Worm (Caenorhabditis elegans): ENCODE measurements around the gene K01A12.4.
A peak's percentile ranks its signal among the peaks of the same experiment; 100 is the strongest.

Gene K01A12.4

DNA sequence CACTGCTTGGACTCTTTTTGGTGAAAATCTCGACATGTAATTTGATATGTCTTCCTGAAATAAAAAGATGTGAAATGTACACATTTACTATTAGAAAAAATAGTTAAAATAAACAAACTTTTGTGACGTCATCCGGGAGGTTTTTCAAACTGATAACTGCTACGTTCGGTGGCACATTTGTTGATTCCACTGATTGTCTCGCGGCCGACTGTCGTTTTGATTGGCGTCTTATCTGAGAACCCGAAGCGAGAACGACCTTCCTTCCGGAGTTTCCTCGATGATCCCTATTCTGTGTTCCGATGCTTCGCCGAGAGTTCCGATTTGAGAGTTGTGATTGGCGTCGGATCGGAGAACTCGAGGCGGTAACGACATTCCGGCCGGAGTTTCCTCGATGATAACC is 6.5 kb upstream of the K01A12.4 start:
- TF ChIP-seq elt-2 (tag; optimal IDR thresholded peaks at IDR 0.05) = peak; percentile 29
- no peak for TF ChIP-seq nhr-19 (GFP tag; conservative IDR thresholded peaks at IDR 0.05)

DNA sequence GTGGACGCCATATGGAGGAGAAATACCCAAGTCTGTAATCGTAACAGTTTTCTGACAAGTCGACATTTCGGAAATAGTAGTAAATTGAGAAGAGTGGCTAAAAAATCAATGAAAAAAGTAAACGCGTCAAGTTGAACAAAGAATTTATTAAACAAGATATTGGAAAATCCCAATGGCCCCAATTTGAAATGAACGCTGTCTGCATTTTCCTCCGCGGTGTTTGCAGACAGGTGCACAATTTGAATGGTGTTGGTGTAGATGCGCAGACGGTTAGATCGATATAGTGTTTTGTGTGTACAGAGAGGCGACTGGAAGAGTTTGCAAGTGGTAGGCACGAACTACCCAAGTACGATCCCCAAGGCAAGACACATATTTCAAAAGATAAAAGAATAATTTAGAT is 5.7 kb upstream of the K01A12.4 start, which contains the start of the genes H35N09.2 and H35N09.1:
Gene H35N09.2, minus strand, starts transcription at position 54 of the 400 bp plus-strand sequence.
Gene H35N09.1, plus strand, starts transcription at position 335 of the 400 bp plus-strand sequence.
- no peak for TF ChIP-seq ztf-4 (tag; optimal IDR thresholded peaks at IDR 0.05)
- peak; percentile 33 for TF ChIP-seq skn-1 (tag; optimal IDR thresholded peaks at IDR 0.05)
- TF ChIP-seq ceh-82 (tag; optimal IDR thresholded peaks at IDR 0.05) = peak in 2 of 3 experiments; percentile 4 to 51
- TF ChIP-seq efl-1 (optimal IDR thresholded peaks at IDR 0.05) = peak; percentile 50 to 55
- TF ChIP-seq efl-1 (GFP tag; optimal IDR thresholded peaks at IDR 0.05 in 1 of 2) = peak; percentile 47 to 66
- TF ChIP-seq fkh-8 (tag; optimal IDR thresholded peaks at IDR 0.05) = peak; percentile 23
- TF ChIP-seq snu-23 (GFP tag; optimal IDR thresholded peaks at IDR 0.05) = peak; percentile 61
- TF ChIP-seq mdl-1 (tag; optimal IDR thresholded peaks at IDR 0.05) = peak in 1 of 2 experiments; percentile 38
- no peak for TF ChIP-seq nhr-85 (tag)
- TF ChIP-seq irx-1 (tag; optimal IDR thresholded peaks at IDR 0.05) = no peak
- TF ChIP-seq hlh-4 (tag; optimal IDR thresholded peaks at IDR 0.05) = no peak
- no peak for TF ChIP-seq vab-15 (tag; optimal IDR thresholded peaks at IDR 0.05)
- TF ChIP-seq lir-3 (tag; optimal IDR thresholded peaks at IDR 0.05; ENCODE audit: poor library complexity) = no peak
- TF ChIP-seq F16B12.6 (tag; optimal IDR thresholded peaks at IDR 0.05) = peak; percentile 88
- no peak for TF ChIP-seq sptf-1 (tag; optimal IDR thresholded peaks at IDR 0.05)
- peak; percentile 33 for TF ChIP-seq xbp-1 (tag; optimal IDR thresholded peaks at IDR 0.05)
- TF ChIP-seq dpl-1 (GFP tag; optimal IDR thresholded peaks at IDR 0.05) = peak; percentile 5 to 65 (median 55)
- peak; percentile 7 for TF ChIP-seq tbx-2 (tag; optimal IDR thresholded peaks at IDR 0.05)
- TF ChIP-seq unc-98 (GFP tag; IDR thresholded peaks at IDR 0.05) = no peak
- peak; percentile 45 for TF ChIP-seq nhr-47 (tag; optimal IDR thresholded peaks at IDR 0.05)
- TF ChIP-seq lsy-2 (tag; optimal IDR thresholded peaks at IDR 0.05) = peak; percentile 39 to 67
- no peak for TF ChIP-seq Y116A8C.19 (tag; optimal IDR thresholded peaks at IDR 0.05; ENCODE audit: borderline replicate concordance)
- no peak for TF ChIP-seq fkh-10 (GFP tag; optimal IDR thresholded peaks at IDR 0.05)
- TF ChIP-seq unc-130 (tag; optimal IDR thresholded peaks at IDR 0.05) = peak; percentile 12
- peak; percentile 56 for TF ChIP-seq nhr-20 (tag; optimal IDR thresholded peaks at IDR 0.05)
- peak; percentile 35 for TF ChIP-seq blmp-1 (tag; optimal IDR thresholded peaks at IDR 0.05)
- TF ChIP-seq C04F5.9 (tag; optimal IDR thresholded peaks at IDR 0.05) = no peak
- no peak for TF ChIP-seq lin-39 (tag; optimal IDR thresholded peaks at IDR 0.05)
- no peak for TF ChIP-seq ztf-11 (tag; optimal IDR thresholded peaks at IDR 0.05)
- TF ChIP-seq ceh-63 (GFP tag; optimal IDR thresholded peaks at IDR 0.05) = no peak
- no peak for TF ChIP-seq zag-1 (tag; optimal IDR thresholded peaks at IDR 0.05)
- no peak for TF ChIP-seq mab-9 (GFP tag; IDR thresholded peaks at IDR 0.05)
- TF ChIP-seq nhr-84 (tag; optimal IDR thresholded peaks at IDR 0.05) = no peak
- TF ChIP-seq nhr-90 (tag; optimal IDR thresholded peaks at IDR 0.05; ENCODE audit: poor library complexity) = peak; percentile 32
- TF ChIP-seq fos-1 (tag; optimal IDR thresholded peaks at IDR 0.05) = no peak
- no peak for TF ChIP-seq pag-3 (tag; optimal IDR thresholded peaks at IDR 0.05; ENCODE audit: borderline replicate concordance, insufficient read depth)
- no peak for TF ChIP-seq ceh-88 (GFP tag; IDR thresholded peaks at IDR 0.05)
- TF ChIP-seq pax-3 (tag; optimal IDR thresholded peaks at IDR 0.05) = no peak
- peak; percentile 49 for TF ChIP-seq nhr-71 (tag; optimal IDR thresholded peaks at IDR 0.05)
- no peak for TF ChIP-seq aha-1 (tag; optimal IDR thresholded peaks at IDR 0.05)
- no peak for TF ChIP-seq hlh-17 (GFP tag; optimal IDR thresholded peaks at IDR 0.05; ENCODE audit: borderline replicate concordance)
- TF ChIP-seq nhr-237 (tag; optimal IDR thresholded peaks at IDR 0.05) = no peak
- TF ChIP-seq lin-13 (GFP tag; optimal IDR thresholded peaks at IDR 0.05) = peak; percentile 36
- TF ChIP-seq C16A3.4 (tag; optimal IDR thresholded peaks at IDR 0.05) = peak; percentile 58
- peak; percentile 25 for TF ChIP-seq nhr-77 (tag; optimal IDR thresholded peaks at IDR 0.05)
- TF ChIP-seq ces-1 (GFP tag; optimal IDR thresholded peaks at IDR 0.05) = no peak
- peak; percentile 71 for TF ChIP-seq lin-14 (GFP tag; optimal IDR thresholded peaks at IDR 0.05)
- TF ChIP-seq jun-1 (tag; optimal IDR thresholded peaks at IDR 0.05) = peak; percentile 17
- TF ChIP-seq egl-27 (tag; optimal IDR thresholded peaks at IDR 0.05) = no peak

Measured in whole organism, L1 larva.